Worm (Caenorhabditis elegans) whole organism, L2 larva: ENCODE data around the gene enu-3.2.
A peak's percentile ranks its signal among the peaks of the same experiment; 100 is the strongest.

Experiments
- C34F6.9 ChIP-seq: fragments of 150-350 bp; optimal IDR thresholded peaks from 2 replicates; lab custom pipeline; 2014; ENCODE audit warnings: missing biosample characterization, missing genetic modification characterization
- F13H6.1 ChIP-seq: sonication (generic microtip); optimal IDR thresholded peaks from 2 replicates; lab custom pipeline; 2016; ENCODE audit warnings: missing genetic modification characterization, missing compliant biosample characterization
- R02D3.7 ChIP-seq: fragments of 150-350 bp; optimal IDR thresholded peaks from 2 replicates; lab custom pipeline; 2014; ENCODE audit warnings: missing biosample characterization, missing genetic modification characterization
- Y55F3AM.14 ChIP-seq: fragments of 200-800 bp; sonication (Bioruptor generic); optimal IDR thresholded peaks from 2 replicates; lab custom pipeline; 2018; ENCODE audit warnings: mild to moderate bottlenecking, missing genetic modification characterization, missing compliant biosample characterization
- ZK546.5 ChIP-seq: sonication (generic microtip); optimal IDR thresholded peaks from 2 replicates; lab custom pipeline; 2017; ENCODE audit warnings: missing biosample characterization, missing genetic modification characterization
- alr-1 ChIP-seq: fragments of 150-350 bp; optimal IDR thresholded peaks from 2 replicates; lab custom pipeline; 2014; ENCODE audit warnings: missing biosample characterization, missing genetic modification characterization
- aly-2 ChIP-seq: fragments of 150-350 bp; optimal IDR thresholded peaks from 2 replicates; lab custom pipeline; 2014; ENCODE audit warnings: missing biosample characterization, missing genetic modification characterization
- ama-1 ChIP-seq: fragments of 150-350 bp; optimal IDR thresholded peaks from 2 replicates; lab custom pipeline; 2018; ENCODE audit warnings: inconsistent platforms
- blmp-1 ChIP-seq: sonication (generic microtip); optimal IDR thresholded peaks from 2 replicates; lab custom pipeline; 2017; ENCODE audit warnings: missing genetic modification characterization, mild to moderate bottlenecking, missing compliant biosample characterization, antibody characterized with exemption, moderate library complexity; ENCODE audit not compliant: insufficient read depth
- ceh-16 ChIP-seq: fragments of 150-350 bp; optimal IDR thresholded peaks from 2 replicates; lab custom pipeline; 2014; ENCODE audit warnings: missing biosample characterization, missing genetic modification characterization
- ceh-82 ChIP-seq: fragments of 150-350 bp; optimal IDR thresholded peaks from 2 replicates; lab custom pipeline; 2014; ENCODE audit warnings: missing biosample characterization, missing genetic modification characterization
- crh-2 ChIP-seq: sonication (generic microtip); optimal IDR thresholded peaks from 2 replicates; lab custom pipeline; 2017; ENCODE audit warnings: missing biosample characterization, missing genetic modification characterization
- dmd-4 ChIP-seq: sonication (generic microtip); optimal IDR thresholded peaks from 2 replicates; lab custom pipeline; 2017; ENCODE audit warnings: missing biosample characterization, missing genetic modification characterization
- egl-27 ChIP-seq: sonication (generic microtip); optimal IDR thresholded peaks from 3 replicates; lab custom pipeline; 2017; ENCODE audit warnings: missing biosample characterization, missing genetic modification reagents, missing genetic modification characterization
- elt-1 ChIP-seq: fragments of 150-350 bp; optimal IDR thresholded peaks from 2 replicates; lab custom pipeline; 2014; ENCODE audit warnings: missing biosample characterization, missing genetic modification characterization
- elt-3 ChIP-seq: sonication (generic microtip); optimal IDR thresholded peaks from 2 replicates; lab custom pipeline; 2017; ENCODE audit warnings: missing biosample characterization, missing genetic modification characterization
- fos-1 ChIP-seq: fragments of 150-350 bp; optimal IDR thresholded peaks from 2 replicates; lab custom pipeline; 2014; ENCODE audit warnings: missing biosample characterization, missing genetic modification characterization
- gmeb-1 ChIP-seq: fragments of 150-350 bp; optimal IDR thresholded peaks from 2 replicates; lab custom pipeline; 2014; ENCODE audit warnings: missing biosample characterization, missing genetic modification characterization
- lin-11 ChIP-seq: fragments of 150-350 bp; sonication (generic microtip); optimal IDR thresholded peaks from 2 replicates; lab custom pipeline; 2014; ENCODE audit warnings: missing biosample characterization, missing genetic modification characterization, inconsistent platforms, mixed read lengths
- lin-13 ChIP-seq: fragments of 150-350 bp; optimal IDR thresholded peaks from 2 replicates; lab custom pipeline; 2014; ENCODE audit warnings: missing biosample characterization, missing genetic modification reagents, missing genetic modification characterization
- lsy-2 ChIP-seq, 2 experiments: fragments of 150-350 bp in 1 of 2; sonication (generic microtip) in 1 of 2; optimal IDR thresholded peaks; 2 replicates each; lab custom pipeline; 2014 to 2017; ENCODE audit warnings: missing biosample characterization in 2 of 2, missing genetic modification characterization in 2 of 2
- mbf-1 ChIP-seq: sonication (generic microtip); optimal IDR thresholded peaks from 2 replicates; lab custom pipeline; 2017; ENCODE audit warnings: missing biosample characterization, missing genetic modification characterization
- mdl-1 ChIP-seq, 2 experiments: fragments of 150-350 bp in 1 of 2; sonication (generic microtip) in 1 of 2; optimal IDR thresholded peaks; 2 replicates each; lab custom pipeline; 2017; ENCODE audit warnings: missing biosample characterization in 2 of 2, missing genetic modification characterization in 2 of 2
- nhr-10 ChIP-seq: sonication (generic microtip); optimal IDR thresholded peaks from 2 replicates; lab custom pipeline; 2017; ENCODE audit warnings: missing biosample characterization, missing genetic modification characterization
- nhr-11 ChIP-seq: fragments of 150-350 bp; optimal IDR thresholded peaks from 2 replicates; lab custom pipeline; 2014; ENCODE audit warnings: missing biosample characterization, missing genetic modification characterization
- nhr-129 ChIP-seq: fragments of 150-350 bp; optimal IDR thresholded peaks from 2 replicates; lab custom pipeline; 2014; ENCODE audit warnings: missing biosample characterization, missing genetic modification characterization
- nhr-21 ChIP-seq: fragments of 150-350 bp; optimal IDR thresholded peaks from 2 replicates; lab custom pipeline; 2014; ENCODE audit warnings: missing biosample characterization, missing genetic modification characterization
- nhr-237 ChIP-seq: fragments of 150-350 bp; optimal IDR thresholded peaks from 2 replicates; lab custom pipeline; 2014; ENCODE audit warnings: missing biosample characterization, missing genetic modification characterization
- nhr-25 ChIP-seq: fragments of 150-350 bp; sonication (generic microtip); optimal IDR thresholded peaks from 3 replicates; lab custom pipeline; 2014; ENCODE audit warnings: missing biosample characterization, missing genetic modification characterization
- nhr-6 ChIP-seq: fragments of 150-350 bp; optimal IDR thresholded peaks from 2 replicates; lab custom pipeline; 2014; ENCODE audit warnings: missing biosample characterization, missing genetic modification characterization
- nhr-77 ChIP-seq: fragments of 150-350 bp; optimal IDR thresholded peaks from 2 replicates; lab custom pipeline; 2014; ENCODE audit warnings: missing biosample characterization, missing genetic modification characterization
- peb-1 ChIP-seq: fragments of 150-350 bp; optimal IDR thresholded peaks from 2 replicates; lab custom pipeline; 2014; ENCODE audit warnings: missing biosample characterization, missing genetic modification characterization
- sem-4 ChIP-seq: fragments of 150-350 bp; optimal IDR thresholded peaks from 2 replicates; lab custom pipeline; 2014; ENCODE audit warnings: missing biosample characterization, missing genetic modification reagents, missing genetic modification characterization
- skn-1 ChIP-seq: sonication (generic microtip); optimal IDR thresholded peaks from 2 replicates; lab custom pipeline; 2017; ENCODE audit warnings: missing biosample characterization, missing genetic modification characterization
- sma-3 ChIP-seq: sonication (generic microtip); optimal IDR thresholded peaks from 2 replicates; lab custom pipeline; 2016; ENCODE audit warnings: missing genetic modification reagents, missing genetic modification characterization, missing compliant biosample characterization
- sma-9 ChIP-seq, 2 experiments: fragments of 150-350 bp in 1 of 2; sonication (generic microtip) in 1 of 2; optimal IDR thresholded peaks; 2 replicates each; lab custom pipeline; 2014 to 2016; ENCODE audit warnings: missing genetic modification characterization in 2 of 2, mild to moderate bottlenecking in 1 of 2, missing biosample characterization in 1 of 2, missing compliant biosample characterization in 1 of 2, missing genetic modification reagents in 1 of 2, moderate library complexity in 1 of 2
- unc-39 ChIP-seq: fragments of 150-350 bp; optimal IDR thresholded peaks from 2 replicates; lab custom pipeline; 2014; ENCODE audit warnings: missing biosample characterization, missing genetic modification characterization
- unc-55 ChIP-seq: fragments of 150-350 bp; sonication (generic microtip); optimal IDR thresholded peaks from 3 replicates; lab custom pipeline; 2014; ENCODE audit warnings: missing biosample characterization, missing genetic modification reagents, missing genetic modification characterization
- zag-1 ChIP-seq: fragments of 150-350 bp; optimal IDR thresholded peaks from 2 replicates; lab custom pipeline; 2014; ENCODE audit warnings: missing biosample characterization, missing genetic modification characterization
- ztf-1 ChIP-seq: fragments of 200-800 bp; sonication (Bioruptor generic); conservative IDR thresholded peaks from 2 replicates; pipeline ENCODE4 v1.3.6; 2022; ENCODE audit warnings: missing genetic modification characterization, missing compliant biosample characterization
- ztf-11 ChIP-seq: sonication (generic microtip); optimal IDR thresholded peaks from 2 replicates; lab custom pipeline; 2017; ENCODE audit warnings: missing biosample characterization, missing genetic modification characterization
- ztf-4 ChIP-seq: fragments of 150-350 bp; optimal IDR thresholded peaks from 2 replicates; lab custom pipeline; 2014; ENCODE audit warnings: missing biosample characterization, missing genetic modification characterization

Gene enu-3.2

DNA sequence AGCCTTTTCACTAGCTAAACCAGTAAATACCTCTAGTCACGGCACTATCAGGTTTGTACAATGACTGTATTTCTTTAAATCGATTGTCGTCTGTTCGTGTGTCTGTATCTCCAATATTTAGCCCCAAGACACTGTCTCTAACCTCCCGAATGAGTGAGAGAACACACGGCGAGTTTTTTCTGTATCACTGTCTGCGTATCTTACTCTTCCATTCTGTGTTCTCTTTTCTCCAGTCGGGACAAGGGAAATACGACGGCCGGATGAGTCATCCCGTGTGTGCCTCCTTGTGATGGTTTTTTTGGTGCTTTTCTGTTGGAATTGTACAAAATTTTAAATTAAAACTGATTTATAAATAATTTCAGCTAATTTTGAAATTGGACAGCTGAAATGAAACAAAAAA lies 11.0 kb upstream of the enu-3.2 start:
- TF ChIP-seq ama-1 = no peak
- peak; percentile 66 for TF ChIP-seq crh-2
- peak; percentile 19 to 80 for TF ChIP-seq lsy-2 (tag; optimal IDR thresholded peaks at IDR 0.05; lab: Kevin White, UChicago)
- no peak for TF ChIP-seq skn-1
- peak; percentile 50 for TF ChIP-seq sma-3
- no peak for TF ChIP-seq ztf-11 (tag; lab: Kevin White, UChicago)
- peak; percentile 80 for TF ChIP-seq C34F6.9 (tag; lab: Kevin White, UChicago)
- peak; percentile 23 for TF ChIP-seq nhr-6 (tag; lab: Kevin White, UChicago)
- TF ChIP-seq nhr-25 (tag; lab: Kevin White, UChicago) = no peak
- no peak for TF ChIP-seq ceh-16 (tag; lab: Kevin White, UChicago)
- TF ChIP-seq ZK546.5 = no peak
- no peak for TF ChIP-seq Y55F3AM.14 (GFP tag; lab: Kevin White, UChicago)
- peak; percentile 38 for TF ChIP-seq sem-4 (tag; lab: Kevin White, UChicago)
- TF ChIP-seq F13H6.1 = peak; percentile 73
- TF ChIP-seq mdl-1 (tag; optimal IDR thresholded peaks at IDR 0.05; lab: Kevin White, UChicago) = peak in 1 of 2 experiments; percentile 4
- TF ChIP-seq blmp-1 (tag; lab: Kevin White, UChicago) = no peak
- TF ChIP-seq nhr-237 (tag; lab: Kevin White, UChicago) = no peak
- TF ChIP-seq mbf-1 (tag; lab: Kevin White, UChicago) = no peak
- TF ChIP-seq unc-55 = peak; percentile 55
- TF ChIP-seq nhr-10 (tag; lab: Kevin White, UChicago) = no peak
- no peak for TF ChIP-seq nhr-77 (tag; lab: Kevin White, UChicago)
- no peak for TF ChIP-seq peb-1
- TF ChIP-seq nhr-21 (tag; lab: Kevin White, UChicago) = peak; percentile 53
- no peak for TF ChIP-seq lin-11 (tag; lab: Kevin White, UChicago)
- no peak for TF ChIP-seq unc-39 (tag; lab: Kevin White, UChicago)
- no peak for TF ChIP-seq nhr-11 (tag; lab: Kevin White, UChicago)
- TF ChIP-seq fos-1 (tag; lab: Kevin White, UChicago) = peak; percentile 100
- TF ChIP-seq elt-1 = no peak
- TF ChIP-seq ztf-1 (GFP tag; lab: Robert Waterston, UW) = no peak
- TF ChIP-seq nhr-129 = peak; percentile 76
- TF ChIP-seq gmeb-1 (tag; lab: Kevin White, UChicago) = peak; percentile 35
- peak; percentile 70 for TF ChIP-seq lin-13
- TF ChIP-seq egl-27 = peak; percentile 49
- TF ChIP-seq dmd-4 = no peak
- no peak for TF ChIP-seq ztf-4
- TF ChIP-seq elt-3 (tag; lab: Kevin White, UChicago) = no peak
- no peak for TF ChIP-seq zag-1 (tag; lab: Kevin White, UChicago)
- peak; percentile 65 for TF ChIP-seq sma-9 (GFP tag; optimal IDR thresholded peaks at IDR 0.05; lab: Kevin White, UChicago)
- TF ChIP-seq sma-9 (tag; optimal IDR thresholded peaks at IDR 0.05; lab: Kevin White, UChicago) = no peak

DNA sequence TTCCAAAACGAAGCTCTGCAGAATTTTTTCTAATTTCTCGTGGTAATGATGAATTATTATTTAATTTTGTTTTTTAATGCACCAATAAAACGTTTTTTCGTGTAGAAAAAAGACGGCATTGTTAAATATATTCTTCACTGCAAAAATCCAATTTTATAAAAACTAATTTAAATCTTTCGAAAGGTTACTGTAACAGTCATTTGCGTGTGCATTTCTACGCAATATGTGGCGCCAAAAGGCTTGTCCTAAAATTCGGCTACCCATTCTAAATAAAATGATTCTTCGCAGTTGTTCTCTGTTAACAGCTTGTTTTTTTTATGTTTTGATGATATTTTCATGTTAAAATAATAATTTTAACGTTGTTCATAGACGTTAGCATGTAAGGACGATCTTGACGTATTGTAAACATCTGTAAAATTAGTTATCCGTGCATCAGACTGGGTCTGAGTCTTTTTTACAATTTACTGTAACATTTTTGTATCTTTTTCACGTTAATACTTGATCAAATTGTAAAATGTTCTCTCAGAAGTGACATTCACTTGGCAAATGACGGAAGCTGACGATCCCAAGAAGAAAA lies 7.6 kb upstream of the enu-3.2 start, which contains the start of gene mip-1:
TSS of gene mip-1 (plus strand) at position 527 of the 577 bp plus-strand sequence.
- TF ChIP-seq sma-9 (GFP tag; optimal IDR thresholded peaks at IDR 0.05; lab: Kevin White, UChicago) (no peak), sma-9 (tag; optimal IDR thresholded peaks at IDR 0.05; lab: Kevin White, UChicago) (no peak), F13H6.1 (no peak), R02D3.7 (tag; lab: Kevin White, UChicago) (no peak), nhr-237 (tag; lab: Kevin White, UChicago) (no peak), elt-1 (no peak), unc-39 (tag; lab: Kevin White, UChicago) (no peak), ama-1 (no peak), aly-2 (no peak), blmp-1 (tag; lab: Kevin White, UChicago) (no peak), alr-1 (no peak)

DNA sequence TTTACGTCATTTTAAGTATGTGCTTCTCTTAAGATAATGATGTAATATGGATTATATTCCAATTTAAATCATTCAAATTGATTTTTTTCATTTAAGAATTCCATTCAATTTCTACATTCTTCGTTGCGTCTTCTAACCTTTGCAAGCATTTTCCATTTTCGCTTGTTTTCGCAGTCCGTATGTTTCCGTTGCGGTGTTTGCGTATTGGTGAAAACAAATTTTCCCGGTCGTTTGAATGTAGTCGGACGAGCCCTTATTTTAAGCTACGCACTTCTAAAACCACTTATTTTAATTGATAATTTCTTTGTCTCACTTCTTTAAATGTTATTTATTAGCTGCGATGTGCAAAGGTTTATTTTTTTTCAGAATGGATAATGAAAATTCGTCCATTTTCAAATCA lies 679 bp upstream of the enu-3.2 start, which contains the start of gene mel-28:
TSS of gene mel-28 (plus strand) at position 367 of the 400 bp plus-strand sequence.
- TF ChIP-seq unc-55 = peak; percentile 16
- TF ChIP-seq ceh-82 = no peak
- peak; percentile 65 for TF ChIP-seq C34F6.9 (tag; lab: Kevin White, UChicago)
- no peak for TF ChIP-seq lsy-2 (tag; optimal IDR thresholded peaks at IDR 0.05; lab: Kevin White, UChicago)
- peak; percentile 13 for TF ChIP-seq gmeb-1 (tag; lab: Kevin White, UChicago)
